Fruit fly (Drosophila melanogaster) whole organism: ENCODE measurements around the gene CG1943.

ENCODE experiments used
- CG8478 ChIP-seq: fragments of >200 bp; optimal IDR thresholded peaks from 2 replicates; lab custom pipeline; 2018; ENCODE audit warnings: inconsistent platforms
- Dll ChIP-seq: fragments of >200 bp; optimal IDR thresholded peaks from 2 replicates; lab custom pipeline; 2017
- EcR ChIP-seq, 2 experiments: fragments of >200 bp; optimal IDR thresholded peaks; 2 replicates each; lab custom pipeline; 2017; ENCODE audit warnings: missing biosample characterization in 2 of 2, missing genetic modification characterization in 2 of 2, missing genetic modification reagents in 2 of 2
- pan ChIP-seq: fragments of >200 bp; optimal IDR thresholded peaks from 2 replicates; lab custom pipeline; 2017
- psq ChIP-seq: fragments of >200 bp; optimal IDR thresholded peaks from 2 replicates; lab custom pipeline; 2017
- usp ChIP-seq: fragments of >200 bp; optimal IDR thresholded peaks from 2 replicates; lab custom pipeline; 2017; ENCODE audit warnings: missing biosample characterization, missing genetic modification characterization, mixed read lengths

Gene CG1943

dm6 chr3R:7111206-7111858 is 36.7 kb downstream of the CG1943 start:
- TF ChIP-seq psq (lab: Kevin White, UChicago), result no peak
- no peak for TF ChIP-seq pan (lab: Kevin White, UChicago)
- TF ChIP-seq usp (GFP tag; lab: Kevin White, UChicago), result no peak
- TF ChIP-seq CG8478 (lab: Kevin White, UChicago), result no peak
- no peak for TF ChIP-seq EcR (GFP tag; optimal IDR thresholded peaks at IDR 0.05; lab: Kevin White, UChicago)
- TF ChIP-seq Dll (lab: Kevin White, UChicago), result no peak

dm6 chr3R:7112977-7113376 is 38.3 kb downstream of the CG1943 start:
- TF ChIP-seq EcR (GFP tag; optimal IDR thresholded peaks at IDR 0.05; lab: Kevin White, UChicago) (no peak), pan (lab: Kevin White, UChicago) (no peak), psq (lab: Kevin White, UChicago) (no peak), CG8478 (lab: Kevin White, UChicago) (no peak), Dll (lab: Kevin White, UChicago) (no peak), usp (GFP tag; lab: Kevin White, UChicago) (no peak)

dm6 chr3R:7116511-7116910 is 41.9 kb downstream of the CG1943 start:
- TF ChIP-seq pan (lab: Kevin White, UChicago) (no peak), psq (lab: Kevin White, UChicago) (no peak), CG8478 (lab: Kevin White, UChicago) (no peak), usp (GFP tag; lab: Kevin White, UChicago) (no peak), Dll (lab: Kevin White, UChicago) (no peak), EcR (GFP tag; optimal IDR thresholded peaks at IDR 0.05; lab: Kevin White, UChicago) (no peak)

- no peak for TF ChIP-seq pan (lab: Kevin White, UChicago)
- TF ChIP-seq CG8478 (lab: Kevin White, UChicago), result no peak
- TF ChIP-seq Dll (lab: Kevin White, UChicago), result no peak
- TF ChIP-seq EcR (GFP tag; optimal IDR thresholded peaks at IDR 0.05; lab: Kevin White, UChicago), result no peak
- no peak for TF ChIP-seq psq (lab: Kevin White, UChicago)
Measured at dm6 chr3R:7117590-7117989, 42.9 kb downstream of the CG1943 start, which contains the start of gene Mlp84B. Gene Mlp84B (minus strand): TSS chr3R:7117732.

dm6 chr3R:7122172-7123072 is 47.8 kb downstream of the CG1943 start:
- TF ChIP-seq pan (lab: Kevin White, UChicago) (no peak), EcR (GFP tag; optimal IDR thresholded peaks at IDR 0.05; lab: Kevin White, UChicago) (peak; percentile 57 to 74), Dll (lab: Kevin White, UChicago) (no peak), CG8478 (lab: Kevin White, UChicago) (no peak), psq (lab: Kevin White, UChicago) (no peak)

DNA sequence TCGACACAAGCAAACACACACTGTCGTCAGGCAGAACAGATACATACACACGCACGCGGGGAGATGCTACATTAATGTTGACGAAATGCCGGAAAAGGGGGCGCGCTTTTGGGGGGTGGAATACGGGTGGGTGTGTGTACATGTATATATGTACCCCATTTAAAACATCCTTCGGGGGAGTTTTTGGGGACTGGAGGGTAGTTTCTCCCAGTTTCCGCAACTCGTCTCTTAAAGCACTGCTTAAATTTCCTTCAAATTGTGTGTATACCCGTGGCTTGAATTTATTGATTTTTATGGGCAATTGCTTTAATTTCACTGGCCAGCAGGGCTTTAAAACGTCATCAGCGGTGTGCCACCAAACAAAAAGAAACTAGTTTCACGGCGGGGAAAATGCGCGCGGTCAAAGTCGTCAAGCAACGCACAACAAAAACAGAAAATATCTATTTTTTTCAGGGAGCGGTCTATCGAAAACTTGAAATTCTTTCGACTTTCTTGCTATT is 48.5 kb downstream of the CG1943 start:
- TF ChIP-seq pan (lab: Kevin White, UChicago), result no peak
- TF ChIP-seq CG8478 (lab: Kevin White, UChicago), result no peak
- TF ChIP-seq usp (GFP tag; lab: Kevin White, UChicago), result no peak
- TF ChIP-seq EcR (GFP tag; optimal IDR thresholded peaks at IDR 0.05; lab: Kevin White, UChicago), result no peak
- no peak for TF ChIP-seq psq (lab: Kevin White, UChicago)
- no peak for TF ChIP-seq Dll (lab: Kevin White, UChicago)

- TF ChIP-seq pan (lab: Kevin White, UChicago) (no peak), Dll (lab: Kevin White, UChicago) (no peak), psq (lab: Kevin White, UChicago) (no peak), CG8478 (lab: Kevin White, UChicago) (peak; percentile 85)
Measured at dm6 chr3R:7123699-7124098, 49.0 kb downstream of the CG1943 start.

DNA sequence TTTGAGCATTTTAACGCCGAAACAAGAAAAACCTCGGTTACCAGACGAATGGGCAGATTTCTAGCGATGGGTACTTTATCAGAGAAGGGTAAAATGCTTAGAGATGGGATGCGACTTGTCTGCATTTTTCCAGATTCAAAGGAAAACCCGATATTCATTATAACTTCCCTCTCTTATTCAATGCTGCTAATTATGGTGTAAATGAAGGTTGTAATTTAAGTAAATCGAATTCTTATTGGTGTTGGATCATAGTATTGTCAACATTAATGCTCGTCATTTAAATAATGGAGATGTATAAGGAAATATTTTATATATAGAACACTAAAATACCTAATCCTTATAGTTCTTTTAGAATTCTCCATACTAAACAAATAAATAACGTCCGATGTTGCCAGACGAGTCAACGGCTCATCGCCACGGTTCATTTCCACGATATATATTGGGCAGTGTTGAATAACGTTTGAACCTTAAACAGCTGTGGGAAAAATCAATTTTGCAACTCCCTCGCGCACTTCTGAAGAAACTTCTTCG is 49.5 kb downstream of the CG1943 start, which contains the start of the genes Alh and CG10098:
Alh (minus strand) TSS at position 77 of the 531 bp plus-strand sequence.
CG10098 (plus strand) TSS at position 440 of the 531 bp plus-strand sequence.
- TF ChIP-seq usp (GFP tag; lab: Kevin White, UChicago) (no peak), CG8478 (lab: Kevin White, UChicago) (no peak), pan (lab: Kevin White, UChicago) (no peak), Dll (lab: Kevin White, UChicago) (no peak), psq (lab: Kevin White, UChicago) (no peak), EcR (GFP tag; optimal IDR thresholded peaks at IDR 0.05; lab: Kevin White, UChicago) (no peak)
